Worm (Caenorhabditis elegans) whole organism, L4 larva: Measurements from ENCODE around the gene set-31.

Experiments used
- R02D3.7 ChIP-seq: fragments of 150-350 bp; sonication (generic microtip); optimal IDR thresholded peaks from 3 replicates; lab custom pipeline; 2014; ENCODE audit warnings: missing biosample characterization, missing genetic modification characterization
- fkh-10 ChIP-seq: fragments of 150-350 bp; optimal IDR thresholded peaks from 2 replicates; lab custom pipeline; 2014; ENCODE audit warnings: missing biosample characterization, missing genetic modification reagents, missing genetic modification characterization

- TF ChIP-seq R02D3.7 (tag; lab: Kevin White, UChicago): no peak
- TF ChIP-seq fkh-10 (GFP tag; lab: Kevin White, UChicago): no peak
These were observed 8.9 kb upstream of the set-31 start, which contains the start of gene gnrr-2 for ce11 chrV:14408774-14409173.
